Worm (Caenorhabditis elegans) whole organism, L1 larva: ENCODE measurements around the gene C05D9.7.
A peak's percentile ranks its signal among the peaks of the same experiment; 100 is the strongest.

Source experiments
- C04F5.9 ChIP-seq: sonication (generic microtip); optimal IDR thresholded peaks from 2 replicates; lab custom pipeline; 2016; ENCODE audit warnings: missing genetic modification characterization, missing compliant biosample characterization
- C16A3.4 ChIP-seq: fragments of 150-350 bp; optimal IDR thresholded peaks from 2 replicates; lab custom pipeline; 2014; ENCODE audit warnings: missing biosample characterization, missing genetic modification characterization
- Y116A8C.19 ChIP-seq: sonication (generic microtip); optimal IDR thresholded peaks from 2 replicates; lab custom pipeline; 2016; ENCODE audit warnings: missing compliant biosample characterization, missing genetic modification characterization, borderline replicate concordance
- ama-1 ChIP-seq: fragments of 150-350 bp; optimal IDR thresholded peaks from 2 replicates; lab custom pipeline; 2014
- blmp-1 ChIP-seq: fragments of 150-350 bp; optimal IDR thresholded peaks from 2 replicates; lab custom pipeline; 2014; ENCODE audit warnings: missing biosample characterization, missing genetic modification characterization
- ceh-82 ChIP-seq, 3 experiments: fragments of 150-350 bp in 1 of 3; sonication (generic microtip) in 2 of 3; optimal IDR thresholded peaks; 2 replicates each; lab custom pipeline; 2014 to 2017; ENCODE audit warnings: missing biosample characterization in 3 of 3, missing genetic modification characterization in 3 of 3
- dsc-1 ChIP-seq: sonication (generic microtip); optimal IDR thresholded peaks from 2 replicates; lab custom pipeline; 2016; ENCODE audit warnings: mild to moderate bottlenecking, missing genetic modification characterization, missing compliant biosample characterization
- efl-1 ChIP-seq, 4 experiments: fragments of 150-350 bp; optimal IDR thresholded peaks in 3 of 4; peaks in 1 of 4; 1 replicate in 1 of 4; 2 replicates in 3 of 4; lab custom pipeline; 2014; ENCODE audit warnings: missing biosample characterization in 2 of 4, missing genetic modification characterization in 2 of 4, missing genetic modification reagents in 2 of 4
- efl-3 ChIP-seq: fragments of 200-800 bp; sonication (Bioruptor generic); optimal IDR thresholded peaks from 2 replicates; lab custom pipeline; 2018; ENCODE audit warnings: mild to moderate bottlenecking, missing genetic modification characterization, missing compliant biosample characterization
- egl-27 ChIP-seq, 2 experiments: fragments of 150-350 bp in 1 of 2; sonication (generic microtip); optimal IDR thresholded peaks; 3 replicates each; lab custom pipeline; 2017 to 2018; ENCODE audit warnings: missing biosample characterization in 2 of 2, missing genetic modification characterization in 2 of 2, missing genetic modification reagents in 2 of 2
- elt-3 ChIP-seq, 6 experiments: fragments of 150-350 bp in 1 of 6; sonication (generic microtip); optimal IDR thresholded peaks; 2 replicates each; lab custom pipeline; 2017 to 2018; ENCODE audit warnings: missing biosample characterization in 6 of 6, missing genetic modification characterization in 6 of 6, inconsistent platforms in 1 of 6
- fkh-10 ChIP-seq: sonication (generic microtip); optimal IDR thresholded peaks from 2 replicates; lab custom pipeline; 2017; ENCODE audit warnings: missing biosample characterization, missing genetic modification reagents, missing genetic modification characterization
- fkh-8 ChIP-seq: sonication (generic microtip); optimal IDR thresholded peaks from 2 replicates; lab custom pipeline; 2016; ENCODE audit warnings: mild to moderate bottlenecking, missing genetic modification characterization, missing compliant biosample characterization
- hlh-17 ChIP-seq: fragments of 200-800 bp; sonication (Bioruptor generic); optimal IDR thresholded peaks from 2 replicates; lab custom pipeline; 2018; ENCODE audit warnings: missing genetic modification characterization, mild to moderate bottlenecking, missing compliant biosample characterization, moderate library complexity, borderline replicate concordance
- hpl-2 ChIP-seq: fragments of 150-350 bp; optimal IDR thresholded peaks from 2 replicates; lab custom pipeline; 2014; ENCODE audit warnings: missing biosample characterization, missing genetic modification reagents, missing genetic modification characterization
- irx-1 ChIP-seq: sonication (generic microtip); optimal IDR thresholded peaks from 2 replicates; lab custom pipeline; 2016; ENCODE audit warnings: missing genetic modification characterization, missing compliant biosample characterization
- isw-1 ChIP-seq: fragments of 200-800 bp; sonication (Bioruptor generic); IDR thresholded peaks from 2 replicates; pipeline ENCODE4 v1.3.6; 2022; ENCODE audit warnings: missing genetic modification characterization, missing compliant biosample characterization
- lin-39 ChIP-seq: fragments of 150-350 bp; optimal IDR thresholded peaks from 2 replicates; lab custom pipeline; 2014; ENCODE audit warnings: missing biosample characterization, missing genetic modification reagents, missing genetic modification characterization
- lir-3 ChIP-seq: sonication (generic microtip); optimal IDR thresholded peaks from 2 replicates; lab custom pipeline; 2016; ENCODE audit warnings: mild to moderate bottlenecking, missing genetic modification characterization, moderate library complexity, missing compliant biosample characterization; ENCODE audit not compliant: poor library complexity
- mab-9 ChIP-seq: fragments of 200-800 bp; sonication (Bioruptor generic); IDR thresholded peaks from 2 replicates; pipeline ENCODE4 v1.3.6; 2022; ENCODE audit warnings: missing genetic modification reagents, missing genetic modification characterization, missing compliant biosample characterization
- mef-2 ChIP-seq: fragments of 150-350 bp; optimal IDR thresholded peaks from 2 replicates; lab custom pipeline; 2014; ENCODE audit warnings: missing biosample characterization, missing genetic modification characterization
- nhr-20 ChIP-seq: sonication (generic microtip); optimal IDR thresholded peaks from 2 replicates; lab custom pipeline; 2016; ENCODE audit warnings: mild to moderate bottlenecking, missing genetic modification characterization, missing compliant biosample characterization
- nhr-237 ChIP-seq: fragments of 150-350 bp; optimal IDR thresholded peaks from 2 replicates; lab custom pipeline; 2014; ENCODE audit warnings: missing biosample characterization, missing genetic modification characterization
- nhr-47 ChIP-seq: sonication (generic microtip); optimal IDR thresholded peaks from 2 replicates; lab custom pipeline; 2016; ENCODE audit warnings: mild to moderate bottlenecking, missing genetic modification characterization, moderate library complexity, missing compliant biosample characterization
- nhr-71 ChIP-seq: sonication (generic microtip); optimal IDR thresholded peaks from 2 replicates; lab custom pipeline; 2016; ENCODE audit warnings: mild to moderate bottlenecking, missing genetic modification characterization, moderate library complexity, missing compliant biosample characterization
- nhr-85 ChIP-seq: sonication (generic microtip); peaks from one replicate; lab custom pipeline; 2016; ENCODE audit warnings: missing genetic modification characterization, inconsistent platforms, missing compliant biosample characterization
- nhr-90 ChIP-seq: sonication (generic microtip); optimal IDR thresholded peaks from 2 replicates; lab custom pipeline; 2016; ENCODE audit warnings: mild to moderate bottlenecking, missing genetic modification characterization, missing compliant biosample characterization; ENCODE audit not compliant: poor library complexity
- pax-3 ChIP-seq: fragments of 200-800 bp; sonication (Bioruptor generic); optimal IDR thresholded peaks from 2 replicates; lab custom pipeline; 2018; ENCODE audit warnings: mild to moderate bottlenecking, missing genetic modification characterization, moderate library complexity, missing compliant biosample characterization
- snpc-4 ChIP-seq: fragments of 150-350 bp; optimal IDR thresholded peaks from 2 replicates; lab custom pipeline; 2014; ENCODE audit warnings: missing biosample characterization, missing genetic modification characterization
- snu-23 ChIP-seq: sonication (generic microtip); optimal IDR thresholded peaks from 2 replicates; lab custom pipeline; 2016; ENCODE audit warnings: missing genetic modification characterization, missing compliant biosample characterization
- sox-4 ChIP-seq: sonication (generic microtip); optimal IDR thresholded peaks from 2 replicates; lab custom pipeline; 2016; ENCODE audit warnings: missing genetic modification characterization, missing compliant biosample characterization
- unc-30 ChIP-seq: sonication (generic microtip); optimal IDR thresholded peaks from 2 replicates; lab custom pipeline; 2017; ENCODE audit warnings: missing biosample characterization, missing genetic modification characterization
- unc-62 ChIP-seq: fragments of 150-350 bp; optimal IDR thresholded peaks from 2 replicates; lab custom pipeline; 2014; ENCODE audit warnings: missing biosample characterization, missing genetic modification reagents, missing genetic modification characterization
- unc-86 ChIP-seq: sonication (generic microtip); optimal IDR thresholded peaks from 2 replicates; lab custom pipeline; 2016; ENCODE audit warnings: missing genetic modification characterization, missing compliant biosample characterization
- vab-15 ChIP-seq: sonication (generic microtip); optimal IDR thresholded peaks from 2 replicates; lab custom pipeline; 2017; ENCODE audit warnings: missing genotype, mild to moderate bottlenecking, missing genetic modification characterization, missing compliant biosample characterization
- xbp-1 ChIP-seq: sonication (generic microtip); optimal IDR thresholded peaks from 2 replicates; lab custom pipeline; 2016; ENCODE audit warnings: missing genetic modification characterization, missing compliant biosample characterization
- ztf-11 ChIP-seq, 2 experiments: sonication (generic microtip); optimal IDR thresholded peaks; 2 replicates each; lab custom pipeline; 2016 to 2017; ENCODE audit warnings: missing genetic modification characterization in 2 of 2, missing biosample characterization in 1 of 2, missing compliant biosample characterization in 1 of 2

Gene C05D9.7

ce11 chrX:1093154-1093553 is 26.1 kb downstream of the C05D9.7 start (continued):
- no peak for TF ChIP-seq unc-62 (GFP tag; lab: Kevin White, UChicago)
- peak; percentile 80 to 92 for TF ChIP-seq egl-27 (tag; optimal IDR thresholded peaks at IDR 0.05; lab: Kevin White, UChicago)
- TF ChIP-seq ceh-82 (tag; optimal IDR thresholded peaks at IDR 0.05; lab: Kevin White, UChicago), result peak; percentile 81 to 93 (median 84)
- peak; percentile 68; the same call in 1 of the 2 replicates for TF ChIP-seq isw-1
- TF ChIP-seq mab-9, result peak; percentile 66
- peak; percentile 70 for TF ChIP-seq lir-3 (tag; lab: Kevin White, UChicago)
- peak; percentile 96 for TF ChIP-seq blmp-1 (tag; lab: Kevin White, UChicago)
- peak; percentile 97 for TF ChIP-seq snu-23 (GFP tag; lab: Kevin White, UChicago)
- peak; percentile 81 for TF ChIP-seq unc-86 (tag; lab: Kevin White, UChicago)
- peak; percentile 77 for TF ChIP-seq fkh-10
- TF ChIP-seq fkh-8, result peak; percentile 93
- TF ChIP-seq pax-3 (tag; lab: Kevin White, UChicago), result peak; percentile 64
- TF ChIP-seq nhr-85 (tag; lab: Kevin White, UChicago), result peak; percentile 96
- peak; percentile 95 for TF ChIP-seq nhr-20 (tag; lab: Kevin White, UChicago)
- TF ChIP-seq xbp-1 (tag; lab: Kevin White, UChicago), result peak; percentile 80
- peak; percentile 63 for TF ChIP-seq C04F5.9 (tag; lab: Kevin White, UChicago)
- TF ChIP-seq hlh-17 (GFP tag; lab: Kevin White, UChicago), result no peak
- TF ChIP-seq sox-4 (tag; lab: Kevin White, UChicago), result peak; percentile 31
- TF ChIP-seq ama-1 (lab: Kevin White, UChicago), result no peak
- TF ChIP-seq elt-3 (tag; optimal IDR thresholded peaks at IDR 0.05; lab: Kevin White, UChicago), result peak in 2 of 6 experiments; percentile 56 to 84
- TF ChIP-seq hpl-2 (GFP tag; lab: Kevin White, UChicago), result peak; percentile 59
- TF ChIP-seq nhr-47 (tag; lab: Kevin White, UChicago), result peak; percentile 90
- no peak for TF ChIP-seq Y116A8C.19 (tag; lab: Kevin White, UChicago)
- TF ChIP-seq unc-30 (tag; lab: Kevin White, UChicago), result no peak
- peak; percentile 39 for TF ChIP-seq lin-39 (tag; lab: Kevin White, UChicago)
- TF ChIP-seq ztf-11 (tag; optimal IDR thresholded peaks at IDR 0.05; lab: Kevin White, UChicago), result peak in 1 of 2 experiments; percentile 49
- peak; percentile 83 for TF ChIP-seq nhr-237
- peak; percentile 98 for TF ChIP-seq nhr-71 (tag; lab: Kevin White, UChicago)
- TF ChIP-seq C16A3.4 (tag; lab: Kevin White, UChicago), result peak; percentile 92
- peak; percentile 49 for TF ChIP-seq snpc-4
- peak; percentile 85 for TF ChIP-seq irx-1 (tag; lab: Kevin White, UChicago)
- peak; percentile 22 for TF ChIP-seq mef-2 (tag; lab: Kevin White, UChicago)
- TF ChIP-seq vab-15, result peak; percentile 56
- no peak for TF ChIP-seq efl-3 (GFP tag; lab: Kevin White, UChicago)
- TF ChIP-seq dsc-1 (tag; lab: Kevin White, UChicago), result peak; percentile 91
- TF ChIP-seq nhr-90 (tag; lab: Kevin White, UChicago), result peak; percentile 80

ce11 chrX:1089676-1090075 is 29.5 kb downstream of the C05D9.7 start:
- TF ChIP-seq efl-1 (optimal IDR thresholded peaks at IDR 0.05; lab: Kevin White, UChicago) (no peak), efl-1 (GFP tag; optimal IDR thresholded peaks at IDR 0.05 in 1 of 2; lab: Kevin White, UChicago) (peak in 1 of 2 experiments; percentile 36), ceh-82 (tag; optimal IDR thresholded peaks at IDR 0.05; lab: Kevin White, UChicago) (no peak)

ce11 chrX:1089133-1089532 is 30.1 kb downstream of the C05D9.7 start:
- TF ChIP-seq ceh-82 (tag; optimal IDR thresholded peaks at IDR 0.05; lab: Kevin White, UChicago), result no peak
- no peak for TF ChIP-seq lin-39 (tag; lab: Kevin White, UChicago)
